Worm (Caenorhabditis elegans) whole organism, late embryonic: Measurements from ENCODE around the gene sec-20.

Experiments used
- C38D4.7 ChIP-seq: fragments of 200-800 bp; sonication (Bioruptor generic); optimal IDR thresholded peaks from 2 replicates; lab custom pipeline; 2018; ENCODE audit warnings: mild to moderate bottlenecking, missing genetic modification characterization, moderate library complexity, missing compliant biosample characterization
- T23F11.4 ChIP-seq: fragments of 200-800 bp; sonication (Bioruptor generic); optimal IDR thresholded peaks from 2 replicates; lab custom pipeline; 2018; ENCODE audit warnings: mild to moderate bottlenecking, missing genetic modification characterization, missing compliant biosample characterization
- ceh-24 ChIP-seq: sonication (generic microtip); optimal IDR thresholded peaks from 2 replicates; lab custom pipeline; 2016; ENCODE audit warnings: mild to moderate bottlenecking, missing genetic modification characterization, missing compliant biosample characterization
- ceh-31 ChIP-seq: sonication (generic microtip); optimal IDR thresholded peaks from 2 replicates; lab custom pipeline; 2016; ENCODE audit warnings: missing genetic modification characterization, missing compliant biosample characterization
- che-1 ChIP-seq: sonication (generic microtip); optimal IDR thresholded peaks from 2 replicates; lab custom pipeline; 2016; ENCODE audit warnings: mild to moderate bottlenecking, missing genetic modification characterization, missing compliant biosample characterization
- eyg-1 ChIP-seq: sonication (generic microtip); optimal IDR thresholded peaks from 2 replicates; lab custom pipeline; 2016; ENCODE audit warnings: missing genotype, missing genetic modification characterization, missing compliant biosample characterization
- fkh-10 ChIP-seq: fragments of 150-350 bp; optimal IDR thresholded peaks from 2 replicates; lab custom pipeline; 2014; ENCODE audit warnings: missing biosample characterization, missing genetic modification reagents, missing genetic modification characterization
- hlh-30 ChIP-seq: sonication (generic microtip); optimal IDR thresholded peaks from 2 replicates; lab custom pipeline; 2017; ENCODE audit warnings: antibody characterized with exemption, missing genetic modification characterization, missing compliant biosample characterization; ENCODE audit not compliant: insufficient read depth
- nhr-11 ChIP-seq: fragments of 150-350 bp; optimal IDR thresholded peaks from 2 replicates; lab custom pipeline; 2014; ENCODE audit warnings: missing biosample characterization, missing genetic modification characterization
- npax-4 ChIP-seq: sonication (generic microtip); optimal IDR thresholded peaks from 2 replicates; lab custom pipeline; 2016; ENCODE audit warnings: missing genetic modification characterization, missing compliant biosample characterization
- pha-4 ChIP-seq: fragments of 150-350 bp; optimal IDR thresholded peaks from 2 replicates; lab custom pipeline; 2018; ENCODE audit warnings: missing biosample characterization, missing genetic modification reagents, missing genetic modification characterization
- pqm-1 ChIP-seq: sonication (generic microtip); optimal IDR thresholded peaks from 2 replicates; lab custom pipeline; 2016; ENCODE audit warnings: missing genetic modification characterization, missing compliant biosample characterization
- unc-86 ChIP-seq: sonication (generic microtip); optimal IDR thresholded peaks from 2 replicates; lab custom pipeline; 2016; ENCODE audit warnings: missing genetic modification characterization, missing compliant biosample characterization

- TF ChIP-seq hlh-30 (tag; lab: Kevin White, UChicago): no peak
- TF ChIP-seq pha-4: no peak
- no peak for TF ChIP-seq T23F11.4 (GFP tag; lab: Kevin White, UChicago)
- no peak for TF ChIP-seq C38D4.7
- TF ChIP-seq pqm-1 (tag; lab: Kevin White, UChicago): no peak
- no peak for TF ChIP-seq unc-86 (tag; lab: Kevin White, UChicago)
- TF ChIP-seq eyg-1 (tag; lab: Kevin White, UChicago): no peak
- TF ChIP-seq ceh-24: no peak
- TF ChIP-seq fkh-10: no peak
- no peak for TF ChIP-seq npax-4 (tag; lab: Kevin White, UChicago)
- TF ChIP-seq ceh-31 (tag; lab: Kevin White, UChicago): no peak
- no peak for TF ChIP-seq nhr-11 (tag; lab: Kevin White, UChicago)
- TF ChIP-seq che-1 (tag; lab: Kevin White, UChicago): no peak
Measured at ce11 chrIII:191803-192202, at the start of gene sec-20.
